Worm (Caenorhabditis elegans): Measurements from ENCODE around the gene idpp-2.
A peak's percentile ranks its signal among the peaks of the same experiment; 100 is the strongest.

Gene idpp-2

DNA sequence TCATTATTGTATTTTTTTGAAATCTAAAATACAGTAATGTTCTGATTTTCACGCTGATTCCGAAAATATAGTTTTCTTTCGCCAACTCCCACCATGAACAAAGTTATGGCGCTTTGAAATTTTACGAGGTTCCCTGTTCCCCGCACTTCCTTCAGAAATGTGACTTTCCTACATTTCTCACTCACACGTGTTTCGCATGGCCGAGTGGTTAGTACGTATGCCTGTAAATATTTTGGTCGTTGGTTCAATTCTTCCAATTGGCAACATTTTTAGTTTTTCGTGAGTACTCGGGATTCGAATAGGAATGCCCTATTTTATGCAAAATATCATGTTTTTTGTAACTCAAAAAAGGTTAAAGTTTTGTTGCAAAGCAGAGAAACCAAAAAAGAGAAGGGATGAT lies 51.9 kb downstream of the idpp-2 start (continued):
- TF ChIP-seq unc-55 (GFP tag; optimal IDR thresholded peaks at IDR 0.05): no peak
- no peak for TF ChIP-seq ceh-22 (tag; optimal IDR thresholded peaks at IDR 0.05)
- peak; percentile 74 for TF ChIP-seq ttx-3 (tag; optimal IDR thresholded peaks at IDR 0.05)
- peak; percentile 41 for TF ChIP-seq syd-9 (tag; optimal IDR thresholded peaks at IDR 0.05)
- peak; percentile 34 for TF ChIP-seq fax-1 (tag; optimal IDR thresholded peaks at IDR 0.05)
- peak; percentile 47 for TF ChIP-seq rnt-1 (tag; optimal IDR thresholded peaks at IDR 0.05)
- no peak for TF ChIP-seq tbx-7 (tag; optimal IDR thresholded peaks at IDR 0.05)
- TF ChIP-seq lim-6 (tag; optimal IDR thresholded peaks at IDR 0.05): peak; percentile 55
- TF ChIP-seq ceh-30 (tag; optimal IDR thresholded peaks at IDR 0.05): no peak
- no peak for TF ChIP-seq ceh-9 (tag; optimal IDR thresholded peaks at IDR 0.05)
- peak; percentile 45 for TF ChIP-seq hlh-8 (tag; optimal IDR thresholded peaks at IDR 0.05)
- peak; percentile 65 for TF ChIP-seq ceh-34 (tag; optimal IDR thresholded peaks at IDR 0.05)
- peak; percentile 73 for TF ChIP-seq C08G9.2 (tag; optimal IDR thresholded peaks at IDR 0.05)
- peak; percentile 63 for TF ChIP-seq pqm-1 (tag; optimal IDR thresholded peaks at IDR 0.05)
- peak; percentile 43 for TF ChIP-seq hlh-30 (tag; optimal IDR thresholded peaks at IDR 0.05; ENCODE audit: insufficient read depth)
- TF ChIP-seq dmd-4 (tag; optimal IDR thresholded peaks at IDR 0.05; ENCODE audit: borderline replicate concordance): peak; percentile 88
- peak; percentile 61; the same call in 1 of the 2 replicates for TF ChIP-seq ceh-45 (GFP tag; IDR thresholded peaks at IDR 0.05)
- peak; percentile 71 for TF ChIP-seq pat-9 (tag; optimal IDR thresholded peaks at IDR 0.05)
- TF ChIP-seq C38D4.7 (GFP tag; optimal IDR thresholded peaks at IDR 0.05): peak; percentile 81
- TF ChIP-seq K02D7.2 (tag; optimal IDR thresholded peaks at IDR 0.05): peak; percentile 76
- TF ChIP-seq ceh-48 (tag; optimal IDR thresholded peaks at IDR 0.05): peak; percentile 71
- peak; percentile 73 for TF ChIP-seq madf-2 (tag; optimal IDR thresholded peaks at IDR 0.05)
- TF ChIP-seq sdc-2 (tag; optimal IDR thresholded peaks at IDR 0.05): peak; percentile 76
- TF ChIP-seq hlh-6 (tag; optimal IDR thresholded peaks at IDR 0.05): peak; percentile 85
- peak; percentile 70 for TF ChIP-seq unc-86 (tag; optimal IDR thresholded peaks at IDR 0.05)
- peak; percentile 4 for TF ChIP-seq pag-3 (tag; optimal IDR thresholded peaks at IDR 0.05; ENCODE audit: borderline replicate concordance)
- TF ChIP-seq pros-1 (tag; optimal IDR thresholded peaks at IDR 0.05): no peak

- TF ChIP-seq fax-1 (tag; optimal IDR thresholded peaks at IDR 0.05) (no peak), tbx-7 (tag; optimal IDR thresholded peaks at IDR 0.05) (no peak), hlh-6 (tag; optimal IDR thresholded peaks at IDR 0.05) (no peak), tbx-2 (tag; optimal IDR thresholded peaks at IDR 0.05) (no peak), zip-5 (tag; optimal IDR thresholded peaks at IDR 0.05) (no peak), hlh-8 (tag; optimal IDR thresholded peaks at IDR 0.05) (no peak), ceh-19 (GFP tag; optimal IDR thresholded peaks at IDR 0.05) (no peak), odd-2 (tag; optimal IDR thresholded peaks at IDR 0.05) (no peak), Y22D7AL.16 (tag; optimal IDR thresholded peaks at IDR 0.05) (no peak), madf-2 (tag; optimal IDR thresholded peaks at IDR 0.05) (no peak), K02D7.2 (tag; optimal IDR thresholded peaks at IDR 0.05) (no peak), ama-1 (optimal IDR thresholded peaks at IDR 0.05) (no peak), ceh-30 (tag; optimal IDR thresholded peaks at IDR 0.05) (no peak), ceh-48 (tag; optimal IDR thresholded peaks at IDR 0.05) (no peak), ref-2 (tag; optimal IDR thresholded peaks at IDR 0.05) (no peak), pros-1 (tag; optimal IDR thresholded peaks at IDR 0.05) (no peak), nhr-11 (tag; optimal IDR thresholded peaks at IDR 0.05) (no peak), rnt-1 (tag; optimal IDR thresholded peaks at IDR 0.05) (no peak), unc-86 (tag; optimal IDR thresholded peaks at IDR 0.05) (no peak)
Measured at ce11 chrV:55946-56345, 54.5 kb downstream of the idpp-2 start, which contains the start of gene srt-52. TSS of gene srt-52 (minus strand) at chrV:56046.

Measured in whole organism, late embryonic.